Fruit fly (Drosophila melanogaster) whole organism, embryonic: Measurements from ENCODE around the gene CG42633.

Experiments used
- CG10654 ChIP-seq: fragments of 200-800 bp; sonication (Bioruptor generic); optimal IDR thresholded peaks from 2 replicates; lab custom pipeline; 2016; ENCODE audit warnings: missing biosample characterization, missing genetic modification characterization
- CG3995 ChIP-seq: fragments of 200-800 bp; sonication (Bioruptor generic); optimal IDR thresholded peaks from 3 replicates; lab custom pipeline; 2016; ENCODE audit warnings: missing biosample characterization, missing genetic modification characterization
- Meics ChIP-seq: fragments of 200-800 bp; sonication (Bioruptor generic); optimal IDR thresholded peaks from 2 replicates; lab custom pipeline; 2017; ENCODE audit warnings: missing biosample characterization, mild to moderate bottlenecking, missing genetic modification characterization
- ems ChIP-seq: fragments of 200-800 bp; sonication (Bioruptor generic); optimal IDR thresholded peaks from 3 replicates; lab custom pipeline; 2016; ENCODE audit warnings: missing biosample characterization, missing genetic modification characterization
- fd96Cb ChIP-seq: fragments of 200-800 bp; sonication (Bioruptor generic); optimal IDR thresholded peaks from 2 replicates; lab custom pipeline; 2018; ENCODE audit warnings: missing biosample characterization, mild to moderate bottlenecking, missing genetic modification characterization, moderate library complexity
- inv ChIP-seq: fragments of 200-800 bp; sonication (Bioruptor generic); IDR thresholded peaks from 2 replicates; pipeline ENCODE4 v1.3.6; 2022; ENCODE audit warnings: missing biosample characterization, missing genetic modification characterization; ENCODE audit not compliant: partially characterized antibody
- lab ChIP-seq: fragments of 200-800 bp; sonication (Bioruptor generic); optimal IDR thresholded peaks from 3 replicates; lab custom pipeline; 2017; ENCODE audit warnings: missing biosample characterization, missing genetic modification characterization, mild to moderate bottlenecking, moderate library complexity, missing genetic modification reagents
- lmd ChIP-seq: fragments of 200-800 bp; sonication (Bioruptor generic); IDR thresholded peaks from 2 replicates; pipeline ENCODE4 v1.3.6; 2022; ENCODE audit warnings: missing biosample characterization, missing genetic modification characterization
- unc-4 ChIP-seq: fragments of 200-800 bp; sonication (Bioruptor generic); IDR thresholded peaks from 2 replicates; pipeline ENCODE4 v1.3.6; 2022; ENCODE audit warnings: missing biosample characterization, missing genetic modification characterization; ENCODE audit not compliant: partially characterized antibody

- TF ChIP-seq ems = no peak
- no peak for TF ChIP-seq Meics (GFP tag; lab: Kevin White, UChicago)
- TF ChIP-seq unc-4 (GFP tag; lab: Robert Waterston, UW) = no peak
- no peak for TF ChIP-seq fd96Cb (tag; lab: Kevin White, UChicago)
- TF ChIP-seq lmd (GFP tag; lab: Robert Waterston, UW) = no peak
- TF ChIP-seq inv = no peak
- TF ChIP-seq CG3995 (GFP tag; lab: Kevin White, UChicago) = no peak
- no peak for TF ChIP-seq CG10654 (GFP tag; lab: Kevin White, UChicago)
- no peak for TF ChIP-seq lab
Measured at dm6 chr3R:10759348-10759847, 22.7 kb downstream of the CG42633 start, which contains the start of gene CG31272.
